Worm (Caenorhabditis elegans): ENCODE results near the gene fbxa-4.

DNA sequence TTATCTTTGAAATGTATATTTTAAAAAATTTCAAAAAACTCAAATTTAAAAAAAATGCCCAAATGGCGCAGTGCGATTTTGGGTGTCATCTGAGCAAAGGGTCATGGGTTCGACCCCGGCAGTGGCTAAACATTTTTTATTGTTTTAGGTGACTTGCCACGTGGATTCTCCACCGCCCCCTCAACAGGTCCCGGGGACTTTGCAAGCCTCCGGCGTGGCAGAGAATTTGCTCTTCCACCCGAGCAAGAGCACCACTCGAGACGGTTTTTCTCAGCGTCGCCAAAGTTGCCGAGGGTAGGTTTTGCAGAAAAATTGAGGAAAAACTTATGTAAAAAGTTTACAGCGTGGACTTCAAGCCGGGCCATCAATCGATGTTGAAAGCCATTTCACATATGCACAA is 29.8 kb upstream of the fbxa-4 start:
- TF ChIP-seq T20F7.1 (GFP tag; optimal IDR thresholded peaks at IDR 0.05) (no peak), ces-1 (GFP tag; optimal IDR thresholded peaks at IDR 0.05) (no peak), dmd-8 (GFP tag; IDR thresholded peaks at IDR 0.05) (no peak), aha-1 (tag) (no peak), unc-62 (GFP tag; optimal IDR thresholded peaks at IDR 0.05 in 1 of 2) (no peak), unc-62 (tag; optimal IDR thresholded peaks at IDR 0.05) (no peak)
